Fruit fly (Drosophila melanogaster): Measurements from ENCODE around the gene bou.
A peak's percentile ranks its signal among the peaks of the same experiment; 100 is the strongest.

bou gene

dm6 chrX:6994473-6995179 lies 8.3 kb downstream of the bou start (continued):
- TF ChIP-seq CG14050 (GFP tag; IDR thresholded peaks at IDR 0.05) (no peak), fd102C (GFP tag; optimal IDR thresholded peaks at IDR 0.05) (peak; percentile 21), sd (tag; optimal IDR thresholded peaks at IDR 0.05) (peak; percentile 79), CG10543 (GFP tag; optimal IDR thresholded peaks at IDR 0.05) (no peak), CG7745 (tag; optimal IDR thresholded peaks at IDR 0.05) (peak; percentile 26), yki (optimal IDR thresholded peaks at IDR 0.05) (no peak), btn (GFP tag; optimal IDR thresholded peaks at IDR 0.05) (no peak), CG15601 (tag; optimal IDR thresholded peaks at IDR 0.05) (peak; percentile 42), fd64A (GFP tag; optimal IDR thresholded peaks at IDR 0.05) (peak; percentile 7), CG1233 (GFP tag; optimal IDR thresholded peaks at IDR 0.05) (peak; percentile 6), wdn (GFP tag; IDR thresholded peaks at IDR 0.05) (no peak), CG10431 (GFP tag; optimal IDR thresholded peaks at IDR 0.05) (no peak), inv (GFP tag; IDR thresholded peaks at IDR 0.05; ENCODE audit: partially characterized antibody) (no peak), ci (GFP tag; IDR thresholded peaks at IDR 0.05) (0 out of 3 replicates have a peak, but pooled peaks have one; percentile 22), dysf (GFP tag; IDR thresholded peaks at IDR 0.05) (no peak), bsh (GFP tag; optimal IDR thresholded peaks at IDR 0.05) (peak in 1 of 2 experiments; percentile 3), CG8359 (GFP tag; optimal IDR thresholded peaks at IDR 0.05; ENCODE audit: borderline replicate concordance) (no peak), CG2202 (tag; optimal IDR thresholded peaks at IDR 0.05) (no peak), gcm (GFP tag; optimal IDR thresholded peaks at IDR 0.05) (no peak), lab (GFP tag; optimal IDR thresholded peaks at IDR 0.05) (peak; percentile 34), ab (GFP tag; optimal IDR thresholded peaks at IDR 0.05) (no peak), Hand (GFP tag; optimal IDR thresholded peaks at IDR 0.05) (peak; percentile 14), Scr (GFP tag; IDR thresholded peaks at IDR 0.05; ENCODE audit: partially characterized antibody) (no peak), schlank (tag; optimal IDR thresholded peaks at IDR 0.05) (peak; percentile 4), gem (tag; optimal IDR thresholded peaks at IDR 0.05) (peak; percentile 11), sc (optimal IDR thresholded peaks at IDR 0.05) (no peak), sc (GFP tag; optimal IDR thresholded peaks at IDR 0.05) (no peak), Sry-β (GFP tag; optimal IDR thresholded peaks at IDR 0.05) (no peak), bigmax (GFP tag; optimal IDR thresholded peaks at IDR 0.05) (no peak), CG1024 (GFP tag; IDR thresholded peaks at IDR 0.05) (no peak), abd-A (tag; optimal IDR thresholded peaks at IDR 0.05) (no peak), Dref (GFP tag; IDR thresholded peaks at IDR 0.05) (no peak), bowl (GFP tag; IDR thresholded peaks at IDR 0.05) (no peak), nerfin-2 (GFP tag; IDR thresholded peaks at IDR 0.05; ENCODE audit: partially characterized antibody) (no peak), CG34376 (GFP tag; optimal IDR thresholded peaks at IDR 0.05) (peak; percentile 54), CG11696 (GFP tag; IDR thresholded peaks at IDR 0.05) (no peak), wek (GFP tag; optimal IDR thresholded peaks at IDR 0.05) (peak; percentile 43), Hsf (GFP tag; optimal IDR thresholded peaks at IDR 0.05) (no peak), CG6683 (GFP tag; optimal IDR thresholded peaks at IDR 0.05) (no peak), CG15479 (GFP tag; optimal IDR thresholded peaks at IDR 0.05) (peak; percentile 99), CTCF (GFP tag; optimal IDR thresholded peaks at IDR 0.05) (no peak), CG3838 (GFP tag; optimal IDR thresholded peaks at IDR 0.05) (no peak), sug (tag; optimal IDR thresholded peaks at IDR 0.05) (peak; percentile 24), CG6854 (GFP tag; optimal IDR thresholded peaks at IDR 0.05) (no peak), exex (tag; optimal IDR thresholded peaks at IDR 0.05) (peak; percentile 83), nom (GFP tag; optimal IDR thresholded peaks at IDR 0.05) (peak; percentile 77), YL-1 (GFP tag; optimal IDR thresholded peaks at IDR 0.05) (no peak), CG15269 (tag; optimal IDR thresholded peaks at IDR 0.05) (no peak), odd (GFP tag; optimal IDR thresholded peaks at IDR 0.05) (peak; percentile 40), Abd-B (GFP tag; optimal IDR thresholded peaks at IDR 0.05) (no peak)
